Worm (Caenorhabditis elegans) whole organism, mixed stage, embryonic: ENCODE data around the gene C18D4.12.

Experiments
- bed-3 ChIP-seq: fragments of 200-800 bp; sonication (Bioruptor generic); optimal IDR thresholded peaks from 3 replicates; lab custom pipeline; 2018; ENCODE audit warnings: mild to moderate bottlenecking, missing genetic modification characterization, moderate library complexity, missing compliant biosample characterization
- blmp-1 ChIP-seq: fragments of 150-350 bp; optimal IDR thresholded peaks from 2 replicates; lab custom pipeline; 2014; ENCODE audit warnings: missing biosample characterization, missing genetic modification characterization
- ceh-43 ChIP-seq: fragments of 200-800 bp; sonication (Bioruptor generic); optimal IDR thresholded peaks from 2 replicates; lab custom pipeline; 2018; ENCODE audit warnings: mild to moderate bottlenecking, missing genetic modification characterization, moderate library complexity, missing compliant biosample characterization
- ceh-83 ChIP-seq: fragments of 200-800 bp; sonication (Bioruptor generic); optimal IDR thresholded peaks from 2 replicates; lab custom pipeline; 2018; ENCODE audit warnings: mild to moderate bottlenecking, missing genetic modification characterization, missing compliant biosample characterization
- drap-1 ChIP-seq: fragments of 200-800 bp; sonication (Bioruptor generic); optimal IDR thresholded peaks from 3 replicates; lab custom pipeline; 2018; ENCODE audit warnings: mild to moderate bottlenecking, missing genetic modification characterization, missing compliant biosample characterization
- elt-1 ChIP-seq: sonication (generic microtip); optimal IDR thresholded peaks from 2 replicates; lab custom pipeline; 2017; ENCODE audit warnings: missing genetic modification characterization, mild to moderate bottlenecking, missing compliant biosample characterization, antibody characterized with exemption, moderate library complexity, borderline replicate concordance; ENCODE audit not compliant: insufficient read depth
- elt-3 ChIP-seq: fragments of 150-350 bp; optimal IDR thresholded peaks from 2 replicates; lab custom pipeline; 2014; ENCODE audit warnings: missing biosample characterization, missing genetic modification characterization
- flh-1 ChIP-seq: fragments of 200-800 bp; sonication (Bioruptor generic); optimal IDR thresholded peaks from 2 replicates; lab custom pipeline; 2018; ENCODE audit warnings: mild to moderate bottlenecking, missing genetic modification characterization, moderate library complexity, missing compliant biosample characterization
- ham-2 ChIP-seq: fragments of 200-800 bp; sonication (Bioruptor generic); optimal IDR thresholded peaks from 2 replicates; lab custom pipeline; 2018; ENCODE audit warnings: mild to moderate bottlenecking, missing genetic modification characterization, missing compliant biosample characterization
- lin-32 ChIP-seq: fragments of 200-800 bp; sonication (Bioruptor generic); optimal IDR thresholded peaks from 2 replicates; lab custom pipeline; 2018; ENCODE audit warnings: mild to moderate bottlenecking, missing genetic modification characterization, missing compliant biosample characterization
- lsy-2 ChIP-seq: fragments of 150-350 bp; optimal IDR thresholded peaks from 2 replicates; lab custom pipeline; 2014; ENCODE audit warnings: missing biosample characterization, missing genetic modification characterization
- mab-5 ChIP-seq: fragments of 150-350 bp; optimal IDR thresholded peaks from 2 replicates; lab custom pipeline; 2014; ENCODE audit warnings: missing biosample characterization, missing genetic modification characterization
- mls-2 ChIP-seq: sonication (generic microtip); optimal IDR thresholded peaks from 2 replicates; lab custom pipeline; 2016; ENCODE audit warnings: mild to moderate bottlenecking, missing genetic modification characterization, moderate library complexity, missing compliant biosample characterization
- nhr-12 ChIP-seq: fragments of 150-350 bp; optimal IDR thresholded peaks from 2 replicates; lab custom pipeline; 2014; ENCODE audit warnings: missing biosample characterization, missing genetic modification characterization
- nhr-2 ChIP-seq: fragments of 150-350 bp; optimal IDR thresholded peaks from 2 replicates; lab custom pipeline; 2014; ENCODE audit warnings: missing biosample characterization, missing genetic modification characterization
- nhr-28 ChIP-seq: fragments of 150-350 bp; optimal IDR thresholded peaks from 2 replicates; lab custom pipeline; 2014; ENCODE audit warnings: missing biosample characterization, missing genetic modification characterization
- nhr-76 ChIP-seq: sonication (generic microtip); optimal IDR thresholded peaks from 2 replicates; lab custom pipeline; 2017; ENCODE audit warnings: missing biosample characterization, missing genetic modification characterization
- pha-4 ChIP-seq: fragments of 150-350 bp; optimal IDR thresholded peaks from 2 replicates; lab custom pipeline; 2018; ENCODE audit warnings: missing biosample characterization, missing genetic modification reagents, missing genetic modification characterization
- sem-2 ChIP-seq: fragments of 200-800 bp; sonication (Bioruptor generic); optimal IDR thresholded peaks from 2 replicates; lab custom pipeline; 2018; ENCODE audit warnings: mild to moderate bottlenecking, missing genetic modification characterization, missing compliant biosample characterization
- snpc-4 ChIP-seq: fragments of 150-350 bp; optimal IDR thresholded peaks from 2 replicates; lab custom pipeline; 2014; ENCODE audit warnings: missing biosample characterization, missing genetic modification characterization
- unc-120 ChIP-seq: sonication (generic microtip); optimal IDR thresholded peaks from 2 replicates; lab custom pipeline; 2017; ENCODE audit warnings: missing genetic modification characterization, missing compliant biosample characterization; ENCODE audit not compliant: poor library complexity, severe bottlenecking
- unc-39 ChIP-seq: fragments of 150-350 bp; optimal IDR thresholded peaks from 2 replicates; lab custom pipeline; 2014; ENCODE audit warnings: missing biosample characterization, missing genetic modification characterization
- unc-62 ChIP-seq: fragments of 150-350 bp; optimal IDR thresholded peaks from 2 replicates; lab custom pipeline; 2014; ENCODE audit warnings: missing biosample characterization, missing genetic modification reagents, missing genetic modification characterization
- zip-8 ChIP-seq: fragments of 150-350 bp; optimal IDR thresholded peaks from 2 replicates; lab custom pipeline; 2014; ENCODE audit warnings: missing biosample characterization, missing genetic modification characterization
- ztf-11 ChIP-seq: fragments of 150-350 bp; optimal IDR thresholded peaks from 2 replicates; lab custom pipeline; 2014; ENCODE audit warnings: missing biosample characterization, missing genetic modification characterization

Gene C18D4.12

ce11 chrV:17486034-17486433, 44.4 kb downstream of the C18D4.12 start, which contains the start of gene scl-24:
TSS of gene scl-24 (plus strand) at chrV:17486334.
- TF ChIP-seq unc-120 (tag; lab: Kevin White, UChicago) (no peak), elt-1 (tag; lab: Kevin White, UChicago) (no peak), unc-39 (no peak), snpc-4 (tag; lab: Kevin White, UChicago) (no peak), elt-3 (no peak), ceh-83 (GFP tag; lab: Kevin White, UChicago) (no peak), nhr-12 (tag; lab: Kevin White, UChicago) (no peak), nhr-76 (tag; lab: Kevin White, UChicago) (no peak), lin-32 (GFP tag; lab: Kevin White, UChicago) (no peak), unc-62 (GFP tag; lab: Kevin White, UChicago) (no peak), mls-2 (tag; lab: Kevin White, UChicago) (no peak), lsy-2 (tag; lab: Kevin White, UChicago) (no peak)

ce11 chrV:17485078-17485477, 45.3 kb downstream of the C18D4.12 start, which contains the start of gene srh-111:
TSS of gene srh-111 (minus strand) at chrV:17485178.
- TF ChIP-seq ztf-11 (tag; lab: Kevin White, UChicago) = no peak
- TF ChIP-seq nhr-76 (tag; lab: Kevin White, UChicago) = no peak
- TF ChIP-seq snpc-4 (tag; lab: Kevin White, UChicago) = no peak
- no peak for TF ChIP-seq ham-2 (GFP tag; lab: Kevin White, UChicago)
- TF ChIP-seq pha-4 (tag; lab: Kevin White, UChicago) = no peak
- TF ChIP-seq elt-3 = no peak
- no peak for TF ChIP-seq nhr-28
- no peak for TF ChIP-seq drap-1
- no peak for TF ChIP-seq nhr-2 (tag; lab: Kevin White, UChicago)
- no peak for TF ChIP-seq lsy-2 (tag; lab: Kevin White, UChicago)
- no peak for TF ChIP-seq sem-2 (GFP tag; lab: Kevin White, UChicago)
- TF ChIP-seq bed-3 (GFP tag; lab: Kevin White, UChicago) = no peak
- no peak for TF ChIP-seq zip-8 (tag; lab: Kevin White, UChicago)
- no peak for TF ChIP-seq unc-120 (tag; lab: Kevin White, UChicago)
- TF ChIP-seq unc-62 (GFP tag; lab: Kevin White, UChicago) = no peak
- TF ChIP-seq blmp-1 (tag; lab: Kevin White, UChicago) = no peak
- no peak for TF ChIP-seq mls-2 (tag; lab: Kevin White, UChicago)
- TF ChIP-seq flh-1 = no peak
- no peak for TF ChIP-seq ceh-43 (GFP tag; lab: Kevin White, UChicago)
- TF ChIP-seq mab-5 (tag; lab: Kevin White, UChicago) = no peak
